Fruit fly (Drosophila melanogaster) whole organism, embryonic: Measurements from ENCODE around the gene CG13949.

ENCODE experiments used
- Ptx1 ChIP-seq: fragments of 200-800 bp; sonication (Bioruptor generic); IDR thresholded peaks from 2 replicates; pipeline ENCODE4 v1.3.6; 2022; ENCODE audit warnings: missing biosample characterization, missing genetic modification characterization
- ash1 ChIP-seq: fragments of 200-800 bp; sonication (Bioruptor generic); optimal IDR thresholded peaks from 2 replicates; lab custom pipeline; 2018; ENCODE audit warnings: missing biosample characterization, mild to moderate bottlenecking, missing genetic modification characterization
- fru ChIP-seq: fragments of >200 bp; optimal IDR thresholded peaks from 2 replicates; lab custom pipeline; 2017

dm6 chr2L:845341-846004 is 9.7 kb upstream of the CG13949 start:
- TF ChIP-seq ash1 (GFP tag; lab: Kevin White, UChicago) = peak; percentile 34
- TF ChIP-seq fru (lab: Kevin White, UChicago) = no peak
- peak; percentile 93 for TF ChIP-seq Ptx1 (GFP tag; lab: Robert Waterston, UW)
